Fruit fly (Drosophila melanogaster) ovary, adult (tissue): ENCODE measurements around the gene RpS25.

Experiments
- CG17801 ChIP-seq: fragments of 200-800 bp; optimal IDR thresholded peaks from 2 replicates; lab custom pipeline; 2019; ENCODE audit warnings: missing biosample characterization, mild to moderate bottlenecking, missing genetic modification characterization, moderate library complexity; ENCODE audit not compliant: partially characterized antibody

RpS25 gene

dm6 chr3R:11200885-11201421, 15.1 kb downstream of the RpS25 start:
- TF ChIP-seq CG17801, result no peak

DNA sequence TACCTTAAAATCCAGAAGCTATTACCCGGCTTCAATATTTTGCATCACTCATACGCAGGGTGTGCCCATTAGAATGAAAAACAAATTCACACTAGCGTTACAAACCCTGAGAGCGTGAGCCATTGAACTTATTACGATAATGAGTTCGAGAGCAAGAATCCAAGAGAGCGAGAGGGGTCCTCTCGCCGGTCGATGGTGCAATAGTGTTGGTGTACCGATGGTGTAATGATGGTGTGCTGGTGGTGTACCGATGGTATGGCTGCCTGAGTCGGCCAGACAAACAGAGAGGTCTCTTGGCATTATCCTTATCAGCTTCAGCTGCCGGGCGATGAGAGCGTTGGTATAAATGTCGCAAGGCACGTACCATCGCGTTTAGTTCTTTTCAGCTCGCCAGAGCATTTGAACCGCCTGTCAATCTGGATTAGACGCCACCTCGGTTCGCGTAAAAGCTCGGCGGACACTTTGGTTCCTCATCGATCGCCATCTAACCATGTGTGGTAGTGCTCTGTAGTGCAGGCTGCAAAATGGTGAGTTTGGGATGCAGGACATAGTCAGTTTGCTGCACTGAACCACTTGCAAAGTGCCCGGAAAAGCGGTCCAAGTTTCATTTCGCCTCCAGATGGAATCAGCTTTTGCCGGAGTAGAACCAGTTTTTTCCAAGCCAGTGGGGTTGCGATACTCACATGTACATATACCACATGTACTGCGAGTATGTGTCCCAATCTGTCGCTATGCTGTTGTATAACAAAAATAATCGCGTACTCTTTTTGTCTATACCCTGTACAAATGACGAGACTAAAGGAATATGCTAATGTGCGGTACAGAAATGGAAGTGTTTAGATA, 15.8 kb downstream of the RpS25 start:
- no peak for TF ChIP-seq CG17801

DNA sequence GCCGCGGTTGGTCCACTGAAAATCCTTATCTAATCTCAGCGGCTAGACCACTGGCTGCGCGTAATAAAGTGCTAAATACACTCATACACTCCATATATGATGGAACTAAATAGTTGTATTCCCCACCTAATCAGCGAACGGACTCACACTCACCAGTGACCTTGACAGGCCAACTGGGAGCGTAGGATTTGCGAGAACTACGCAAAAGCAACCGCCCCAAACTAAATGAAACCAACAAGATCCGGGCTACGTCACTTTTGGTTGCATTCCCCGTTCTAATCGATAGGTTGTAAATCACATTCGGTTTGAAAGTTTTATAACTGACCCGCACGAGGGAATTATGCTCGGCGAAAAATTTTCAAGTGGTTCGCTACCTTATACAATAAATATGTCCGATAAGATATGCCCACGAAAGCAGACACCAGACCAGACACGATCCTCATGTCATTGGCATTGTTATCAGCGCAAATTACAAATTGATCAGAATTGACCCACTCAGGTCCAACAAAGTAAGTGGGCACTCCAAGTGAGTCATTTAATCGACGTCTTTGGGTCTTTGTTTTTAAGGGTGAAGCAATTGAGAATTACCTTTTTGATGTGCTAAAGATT, 16.8 kb downstream of the RpS25 start:
- no peak for TF ChIP-seq CG17801

- peak; percentile 37 for TF ChIP-seq CG17801
Measured at dm6 chr3R:11198062-11198472, 18.0 kb downstream of the RpS25 start.

DNA sequence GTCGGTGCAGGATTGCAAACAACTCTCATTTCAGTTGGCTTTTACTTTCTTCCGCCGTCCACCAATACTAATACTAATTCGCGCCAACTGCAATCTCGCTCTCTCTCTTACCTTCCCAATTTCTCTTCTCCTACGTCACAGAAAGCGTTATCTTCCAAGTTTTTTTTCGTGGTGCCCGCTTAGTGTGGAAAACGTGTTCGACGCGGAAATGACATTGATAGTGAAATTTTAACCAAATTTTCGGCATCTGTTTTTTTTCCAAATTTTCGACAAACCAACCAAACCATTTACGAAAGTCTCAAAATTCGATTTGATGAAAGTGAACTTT, 18.7 kb downstream of the RpS25 start, which contains the start of gene cu:
TSS of gene cu (plus strand) at position 204 of the 328 bp plus-strand sequence.
- no peak for TF ChIP-seq CG17801

DNA sequence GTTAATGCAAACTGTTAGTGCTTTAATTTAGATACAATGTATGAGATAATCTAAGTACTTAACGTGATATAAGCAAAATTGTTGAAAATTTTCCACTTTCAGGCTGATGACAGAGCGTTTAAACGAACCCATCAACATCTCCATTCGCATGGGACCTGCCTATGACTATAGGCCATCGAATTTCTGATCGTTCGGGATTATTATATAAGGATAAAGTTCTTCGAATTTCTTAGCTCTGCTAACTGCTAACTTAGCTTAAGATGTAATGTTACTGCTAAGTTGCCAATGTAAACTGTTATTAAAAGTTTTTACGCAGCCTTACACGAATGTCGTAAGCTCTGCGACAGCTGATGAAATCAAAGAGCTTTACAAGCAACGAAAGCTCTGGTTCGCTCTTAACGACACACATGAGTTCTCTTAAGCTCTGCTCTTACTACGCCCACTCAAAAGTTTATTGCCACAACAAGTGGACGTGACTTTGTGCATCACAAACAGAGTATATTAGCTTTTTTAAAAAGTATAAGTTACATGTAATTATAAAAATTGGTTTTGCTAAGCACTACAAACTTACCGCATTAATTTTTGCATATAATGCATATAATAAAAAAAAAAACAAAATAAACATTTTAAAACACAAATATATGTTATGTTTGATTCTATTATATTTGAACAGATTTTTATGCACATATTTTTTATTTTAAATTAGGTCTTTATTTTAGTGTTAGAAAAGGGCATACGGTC, 19.3 kb downstream of the RpS25 start:
- peak; percentile 83 for TF ChIP-seq CG17801

DNA sequence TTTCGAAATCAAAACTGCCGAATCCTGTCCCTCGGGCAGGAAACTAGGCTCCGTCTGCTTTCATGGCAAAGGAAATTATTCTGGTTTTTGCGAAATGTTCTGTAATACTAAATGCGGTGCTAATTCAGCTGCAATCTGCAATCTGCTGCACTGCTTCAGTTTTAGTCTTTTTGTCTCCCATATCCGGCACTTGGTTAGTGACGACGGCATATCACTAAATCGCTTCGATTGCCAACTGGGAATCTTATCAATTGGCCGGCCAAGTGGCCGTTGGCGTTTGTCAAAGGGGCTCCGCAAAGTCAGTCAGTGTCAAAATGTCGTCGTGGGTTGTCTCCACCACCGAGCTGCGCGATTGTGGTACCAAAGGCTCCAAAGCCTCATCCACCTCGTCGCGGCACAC, 20.3 kb downstream of the RpS25 start, which contains the start of gene CG18577:
TSS of gene CG18577 (plus strand) at position 301 of the 400 bp plus-strand sequence.
- no peak for TF ChIP-seq CG17801

dm6 chr3R:11178300-11178699, 37.8 kb downstream of the RpS25 start:
- TF ChIP-seq CG17801, result no peak

dm6 chr3R:11177579-11177978, 38.5 kb downstream of the RpS25 start:
- no peak for TF ChIP-seq CG17801

- no peak for TF ChIP-seq CG17801
Measured at dm6 chr3R:11175777-11176176, 40.3 kb downstream of the RpS25 start.

- TF ChIP-seq CG17801, result no peak
Measured at dm6 chr3R:11175308-11175707, 40.8 kb downstream of the RpS25 start, which contains the start of the genes Ugt304A1 and Ugt303A1. TSS of gene Ugt304A1 (minus strand) at chr3R:11175408. TSS of gene Ugt303A1 (plus strand) at chr3R:11175529.

dm6 chr3R:11173169-11173506, 42.9 kb downstream of the RpS25 start:
- peak; percentile 65 for TF ChIP-seq CG17801

DNA sequence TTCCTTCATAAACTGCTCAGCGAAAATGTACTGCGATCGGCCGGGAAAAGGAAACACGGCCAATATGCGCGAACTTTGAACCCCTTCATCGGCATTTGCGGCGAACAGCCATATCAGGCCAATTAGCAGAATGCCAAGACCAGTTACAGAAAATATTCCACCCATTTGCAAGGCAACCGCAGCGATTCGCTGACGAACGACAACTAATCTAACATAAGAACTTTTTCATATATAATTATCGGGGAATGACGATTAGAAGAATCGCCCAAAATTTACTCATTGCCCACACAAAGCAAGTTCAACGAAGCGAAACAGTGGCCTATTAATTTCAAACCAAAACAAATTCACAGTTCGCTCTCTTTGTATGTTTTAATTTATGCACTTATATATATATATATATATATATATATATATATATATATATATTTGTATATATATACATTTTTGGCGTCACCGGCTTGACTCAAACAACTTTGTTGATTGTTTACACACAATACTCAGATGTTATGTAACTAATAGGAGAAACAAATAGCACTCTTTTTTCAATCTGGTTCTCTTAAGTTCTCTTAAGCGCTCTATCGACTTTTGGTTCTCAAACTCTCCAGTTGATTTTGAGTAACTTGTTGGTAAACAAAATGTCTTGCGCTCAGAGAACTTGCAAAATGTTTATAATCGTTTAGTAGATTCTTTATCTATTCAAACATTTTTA, 43.5 kb downstream of the RpS25 start, which contains the start of gene Ugt35A1:
TSS of gene Ugt35A1 (minus strand) at position 205 of the 709 bp plus-strand sequence.
- TF ChIP-seq CG17801, result no peak

DNA sequence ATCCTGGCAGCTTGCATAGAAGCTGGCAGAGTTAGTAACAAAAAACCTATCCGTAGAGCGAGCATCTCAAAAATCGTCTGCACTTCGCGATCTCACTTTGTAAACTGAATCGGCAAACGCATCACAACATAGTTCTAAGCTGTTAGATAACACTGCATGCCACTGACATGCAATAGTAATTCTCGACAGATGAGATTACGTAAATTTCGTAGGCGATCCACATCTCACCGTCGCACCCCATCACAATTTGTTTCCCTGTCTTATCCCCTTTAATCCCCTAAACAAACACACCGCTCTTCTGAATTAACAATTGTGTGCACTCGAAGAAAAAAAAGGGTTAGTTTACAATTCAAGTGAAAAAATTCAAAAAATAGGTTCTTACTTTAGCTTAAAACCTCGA, 45.9 kb downstream of the RpS25 start, which contains the start of gene Ugt35B1:
TSS of gene Ugt35B1 (minus strand) at position 101 of the 400 bp plus-strand sequence.
- no peak for TF ChIP-seq CG17801

dm6 chr3R:11167931-11168465, 48.1 kb downstream of the RpS25 start, which contains the start of gene Ugt35E2:
TSS of gene Ugt35E2 (minus strand) at chr3R:11167981.
- TF ChIP-seq CG17801, result no peak

DNA sequence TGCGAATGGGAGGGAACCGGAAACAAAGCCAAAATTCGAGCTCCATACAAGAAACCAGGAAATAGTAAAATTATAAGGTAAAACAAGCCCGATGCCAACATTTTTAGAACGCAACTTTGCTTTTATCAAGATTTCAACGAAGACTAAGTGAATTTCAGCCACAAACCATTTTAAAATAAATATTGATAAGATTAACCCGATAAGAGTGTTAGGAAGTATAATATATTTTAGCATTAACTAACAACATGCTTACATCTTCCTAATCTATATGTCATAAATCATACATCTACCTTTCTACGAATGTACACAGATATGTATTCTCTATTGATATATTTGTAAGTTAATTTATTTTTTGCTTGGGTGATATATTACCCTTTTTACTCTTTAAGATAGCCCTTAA, 50.1 kb downstream of the RpS25 start, which contains the start of gene Ugt35E1:
TSS of gene Ugt35E1 (minus strand) at position 101 of the 400 bp plus-strand sequence.
- no peak for TF ChIP-seq CG17801
